Worm (Caenorhabditis elegans) whole organism, L3 larva: Measurements from ENCODE around the gene F56C9.8.

ENCODE experiments used
- R02D3.7 ChIP-seq: fragments of 150-350 bp; optimal IDR thresholded peaks from 2 replicates; lab custom pipeline; 2014; ENCODE audit warnings: missing biosample characterization, missing genetic modification characterization
- ZK546.5 ChIP-seq: sonication (generic microtip); optimal IDR thresholded peaks from 2 replicates; lab custom pipeline; 2017; ENCODE audit warnings: missing biosample characterization, missing genetic modification characterization
- aly-2 ChIP-seq: fragments of 150-350 bp; optimal IDR thresholded peaks from 2 replicates; lab custom pipeline; 2014; ENCODE audit warnings: missing biosample characterization, missing genetic modification characterization
- ama-1 ChIP-seq: fragments of 150-350 bp; optimal IDR thresholded peaks from 2 replicates; lab custom pipeline; 2018
- ceh-28 ChIP-seq: fragments of 150-350 bp; optimal IDR thresholded peaks from 2 replicates; lab custom pipeline; 2014; ENCODE audit warnings: missing biosample characterization, missing genetic modification reagents, missing genetic modification characterization
- ceh-9 ChIP-seq: sonication (generic microtip); optimal IDR thresholded peaks from 2 replicates; lab custom pipeline; 2018; ENCODE audit warnings: missing biosample characterization, missing genetic modification characterization
- daf-12 ChIP-seq: fragments of 150-350 bp; optimal IDR thresholded peaks from 2 replicates; lab custom pipeline; 2014; ENCODE audit warnings: missing biosample characterization, missing genetic modification reagents, missing genetic modification characterization
- egl-27 ChIP-seq: sonication (generic microtip); optimal IDR thresholded peaks from 4 replicates; lab custom pipeline; 2017; ENCODE audit warnings: missing biosample characterization, missing genetic modification reagents, missing genetic modification characterization
- egl-5 ChIP-seq: fragments of 150-350 bp; optimal IDR thresholded peaks from 2 replicates; lab custom pipeline; 2017; ENCODE audit warnings: missing biosample characterization, missing genetic modification reagents, missing genetic modification characterization, inconsistent platforms
- elt-1 ChIP-seq: fragments of 150-350 bp; optimal IDR thresholded peaks from 2 replicates; lab custom pipeline; 2014; ENCODE audit warnings: missing biosample characterization, missing genetic modification characterization
- elt-2 ChIP-seq: sonication (generic microtip); optimal IDR thresholded peaks from 2 replicates; lab custom pipeline; 2016; ENCODE audit warnings: missing genetic modification reagents, mild to moderate bottlenecking, missing genetic modification characterization, missing compliant biosample characterization
- eor-1 ChIP-seq, 2 experiments: fragments of 150-350 bp; optimal IDR thresholded peaks; 2 replicates each; lab custom pipeline; 2014 to 2018; ENCODE audit warnings: missing biosample characterization in 2 of 2, missing genetic modification characterization in 2 of 2
- fkh-10 ChIP-seq: sonication (generic microtip); optimal IDR thresholded peaks from 2 replicates; lab custom pipeline; 2017; ENCODE audit warnings: missing biosample characterization, missing genetic modification reagents, missing genetic modification characterization
- fkh-2 ChIP-seq: fragments of 150-350 bp; optimal IDR thresholded peaks from 2 replicates; lab custom pipeline; 2014; ENCODE audit warnings: missing biosample characterization, missing genetic modification reagents, missing genetic modification characterization
- fos-1 ChIP-seq: fragments of 150-350 bp; optimal IDR thresholded peaks from 2 replicates; lab custom pipeline; 2014; ENCODE audit warnings: missing biosample characterization, missing genetic modification characterization
- jun-1 ChIP-seq: fragments of 150-350 bp; optimal IDR thresholded peaks from 2 replicates; lab custom pipeline; 2014; ENCODE audit warnings: missing biosample characterization, missing genetic modification reagents, missing genetic modification characterization
- lin-15B ChIP-seq: fragments of 150-350 bp; optimal IDR thresholded peaks from 2 replicates; lab custom pipeline; 2014; ENCODE audit warnings: missing biosample characterization, missing genetic modification characterization
- lsy-12 ChIP-seq: sonication (generic microtip); optimal IDR thresholded peaks from 2 replicates; lab custom pipeline; 2016; ENCODE audit warnings: mild to moderate bottlenecking, missing genetic modification characterization, missing compliant biosample characterization
- mml-1 ChIP-seq: fragments of 150-350 bp; sonication (generic microtip); optimal IDR thresholded peaks from 3 replicates; lab custom pipeline; 2014; ENCODE audit warnings: missing biosample characterization, missing genetic modification characterization
- nhr-25 ChIP-seq: sonication (generic microtip); optimal IDR thresholded peaks from 2 replicates; lab custom pipeline; 2017; ENCODE audit warnings: missing biosample characterization, missing genetic modification characterization
- nhr-28 ChIP-seq: fragments of 150-350 bp; optimal IDR thresholded peaks from 2 replicates; lab custom pipeline; 2014; ENCODE audit warnings: missing biosample characterization, missing genetic modification characterization
- nhr-43 ChIP-seq: sonication (generic microtip); optimal IDR thresholded peaks from 2 replicates; lab custom pipeline; 2016; ENCODE audit warnings: mild to moderate bottlenecking, missing genetic modification characterization, missing compliant biosample characterization; ENCODE audit not compliant: poor library complexity, severe bottlenecking
- nhr-67 ChIP-seq: fragments of 150-350 bp; optimal IDR thresholded peaks from 2 replicates; lab custom pipeline; 2014; ENCODE audit warnings: missing biosample characterization, missing genetic modification characterization
- nhr-77 ChIP-seq: fragments of 150-350 bp; optimal IDR thresholded peaks from 2 replicates; lab custom pipeline; 2014; ENCODE audit warnings: missing biosample characterization, missing genetic modification characterization
- pha-4 ChIP-seq: fragments of 150-350 bp; optimal IDR thresholded peaks from 2 replicates; lab custom pipeline; 2014; ENCODE audit warnings: missing biosample characterization, missing genetic modification reagents, missing genetic modification characterization
- pqm-1 ChIP-seq: fragments of 150-350 bp; optimal IDR thresholded peaks from 2 replicates; lab custom pipeline; 2017; ENCODE audit warnings: missing biosample characterization, missing genetic modification characterization, inconsistent platforms
- skn-1 ChIP-seq: fragments of 150-350 bp; optimal IDR thresholded peaks from 2 replicates; lab custom pipeline; 2014; ENCODE audit warnings: missing biosample characterization, missing genetic modification characterization
- snpc-4 ChIP-seq: fragments of 150-350 bp; optimal IDR thresholded peaks from 2 replicates; lab custom pipeline; 2014; ENCODE audit warnings: missing biosample characterization, missing genetic modification characterization
- tbx-2 ChIP-seq: sonication (generic microtip); optimal IDR thresholded peaks from 2 replicates; lab custom pipeline; 2016; ENCODE audit warnings: mild to moderate bottlenecking, missing genetic modification characterization, missing compliant biosample characterization
- unc-62 ChIP-seq: fragments of 150-350 bp; sonication (generic microtip); optimal IDR thresholded peaks from 4 replicates; lab custom pipeline; 2014; ENCODE audit warnings: missing biosample characterization, missing genetic modification reagents, missing genetic modification characterization
- zag-1 ChIP-seq: fragments of 150-350 bp; optimal IDR thresholded peaks from 2 replicates; lab custom pipeline; 2014; ENCODE audit warnings: missing biosample characterization, missing genetic modification characterization
- ztf-11 ChIP-seq: fragments of 150-350 bp; optimal IDR thresholded peaks from 2 replicates; lab custom pipeline; 2014; ENCODE audit warnings: missing biosample characterization, missing genetic modification characterization
- ztf-4 ChIP-seq: fragments of 150-350 bp; optimal IDR thresholded peaks from 2 replicates; lab custom pipeline; 2014; ENCODE audit warnings: missing biosample characterization, missing genetic modification characterization

The F56C9.8 gene

ce11 chrIII:7331671-7332070 is 12.4 kb upstream of the F56C9.8 start:
- no peak for TF ChIP-seq skn-1 (tag; lab: Kevin White, UChicago)
- TF ChIP-seq lin-15B (tag; lab: Kevin White, UChicago): no peak
- TF ChIP-seq tbx-2 (tag; lab: Kevin White, UChicago): no peak
- no peak for TF ChIP-seq fkh-10 (GFP tag; lab: Kevin White, UChicago)
- TF ChIP-seq ceh-28 (tag; lab: Kevin White, UChicago): no peak
- no peak for TF ChIP-seq unc-62 (GFP tag; lab: Kevin White, UChicago)
- no peak for TF ChIP-seq nhr-28 (tag; lab: Kevin White, UChicago)
- no peak for TF ChIP-seq elt-1 (tag; lab: Kevin White, UChicago)
- no peak for TF ChIP-seq nhr-25 (tag; lab: Kevin White, UChicago)
- TF ChIP-seq nhr-43 (tag; lab: Kevin White, UChicago): no peak
- TF ChIP-seq nhr-77 (tag; lab: Kevin White, UChicago): no peak
- no peak for TF ChIP-seq egl-27
- TF ChIP-seq lsy-12 (tag; lab: Kevin White, UChicago): no peak
- TF ChIP-seq egl-5 (tag; lab: Kevin White, UChicago): no peak
- no peak for TF ChIP-seq pqm-1

ce11 chrIII:7329155-7329732 is 9.9 kb upstream of the F56C9.8 start, which contains the start of gene lab-2:
Gene lab-2 (minus strand): TSS chrIII:7329607.
- TF ChIP-seq aly-2 (peak; percentile 15), mml-1 (no peak), elt-1 (tag; lab: Kevin White, UChicago) (no peak), egl-27 (no peak), nhr-67 (tag; lab: Kevin White, UChicago) (no peak), lsy-12 (tag; lab: Kevin White, UChicago) (peak; percentile 66), nhr-25 (tag; lab: Kevin White, UChicago) (peak; percentile 33), nhr-28 (tag; lab: Kevin White, UChicago) (no peak), ztf-4 (tag; lab: Kevin White, UChicago) (peak; percentile 4), jun-1 (peak; percentile 13), eor-1 (tag; optimal IDR thresholded peaks at IDR 0.05; lab: Kevin White, UChicago) (no peak), ama-1 (lab: Kevin White, UChicago) (peak; percentile 79), elt-2 (tag; lab: Kevin White, UChicago) (peak; percentile 20)

ce11 chrIII:7323331-7323730 is 4.0 kb upstream of the F56C9.8 start:
- TF ChIP-seq fos-1 (tag; lab: Kevin White, UChicago) (no peak), nhr-25 (tag; lab: Kevin White, UChicago) (no peak), elt-2 (tag; lab: Kevin White, UChicago) (peak; percentile 69), ztf-11 (tag; lab: Kevin White, UChicago) (no peak), egl-27 (no peak), fkh-2 (tag; lab: Kevin White, UChicago) (no peak), pqm-1 (peak; percentile 1), R02D3.7 (no peak), aly-2 (no peak), daf-12 (no peak), lin-15B (tag; lab: Kevin White, UChicago) (no peak), zag-1 (no peak), unc-62 (GFP tag; lab: Kevin White, UChicago) (no peak)

ce11 chrIII:7322018-7322417 is 2.7 kb upstream of the F56C9.8 start:
- TF ChIP-seq pqm-1 (peak; percentile 34), ceh-9 (tag; lab: Kevin White, UChicago) (no peak), elt-2 (tag; lab: Kevin White, UChicago) (peak; percentile 55), pha-4 (tag; lab: Kevin White, UChicago) (peak; percentile 99), ZK546.5 (tag; lab: Kevin White, UChicago) (no peak), nhr-25 (tag; lab: Kevin White, UChicago) (no peak)

- TF ChIP-seq pha-4 (tag; lab: Kevin White, UChicago) (peak; percentile 74), elt-2 (tag; lab: Kevin White, UChicago) (peak; percentile 32), snpc-4 (tag; lab: Kevin White, UChicago) (no peak)
Measured at ce11 chrIII:7317354-7317753, 2.0 kb downstream of the F56C9.8 start.
